Worm (Caenorhabditis elegans) whole organism, late embryonic: Measurements from ENCODE around the gene gakh-1.

ENCODE experiments used
- C08G9.2 ChIP-seq: sonication (generic microtip); optimal IDR thresholded peaks from 2 replicates; lab custom pipeline; 2016; ENCODE audit warnings: mild to moderate bottlenecking, missing genetic modification characterization, moderate library complexity, missing compliant biosample characterization
- F13H6.1 ChIP-seq: sonication (generic microtip); optimal IDR thresholded peaks from 2 replicates; lab custom pipeline; 2016; ENCODE audit warnings: missing genetic modification characterization, missing compliant biosample characterization
- K02D7.2 ChIP-seq: sonication (generic microtip); optimal IDR thresholded peaks from 2 replicates; lab custom pipeline; 2017; ENCODE audit warnings: mild to moderate bottlenecking, missing genetic modification characterization, missing compliant biosample characterization
- K09A11.1 ChIP-seq: sonication (generic microtip); optimal IDR thresholded peaks from 2 replicates; lab custom pipeline; 2017; ENCODE audit warnings: antibody characterized with exemption, mild to moderate bottlenecking, missing genetic modification characterization, missing compliant biosample characterization; ENCODE audit not compliant: insufficient read depth
- T23F11.4 ChIP-seq: fragments of 200-800 bp; sonication (Bioruptor generic); optimal IDR thresholded peaks from 2 replicates; lab custom pipeline; 2018; ENCODE audit warnings: mild to moderate bottlenecking, missing genetic modification characterization, missing compliant biosample characterization
- Y22D7AL.16 ChIP-seq: sonication (generic microtip); optimal IDR thresholded peaks from 2 replicates; lab custom pipeline; 2016; ENCODE audit warnings: missing genetic modification characterization, missing compliant biosample characterization
- ama-1 ChIP-seq: fragments of 150-350 bp; optimal IDR thresholded peaks from 2 replicates; lab custom pipeline; 2014
- ceh-19 ChIP-seq: fragments of 200-800 bp; sonication (Bioruptor generic); optimal IDR thresholded peaks from 2 replicates; lab custom pipeline; 2018; ENCODE audit warnings: mild to moderate bottlenecking, missing genetic modification characterization, missing compliant biosample characterization
- ceh-2 ChIP-seq: sonication (generic microtip); optimal IDR thresholded peaks from 2 replicates; lab custom pipeline; 2016; ENCODE audit warnings: missing genotype, missing genetic modification characterization, missing compliant biosample characterization
- ceh-22 ChIP-seq: sonication (generic microtip); optimal IDR thresholded peaks from 2 replicates; lab custom pipeline; 2017; ENCODE audit warnings: missing biosample characterization, missing genetic modification characterization
- ceh-31 ChIP-seq: sonication (generic microtip); optimal IDR thresholded peaks from 2 replicates; lab custom pipeline; 2016; ENCODE audit warnings: missing genetic modification characterization, missing compliant biosample characterization
- ceh-34 ChIP-seq: sonication (generic microtip); optimal IDR thresholded peaks from 2 replicates; lab custom pipeline; 2016; ENCODE audit warnings: mild to moderate bottlenecking, missing genetic modification characterization, missing compliant biosample characterization
- ceh-45 ChIP-seq: fragments of 200-800 bp; sonication (Bioruptor generic); IDR thresholded peaks from 2 replicates; pipeline ENCODE4 v1.3.6; 2022; ENCODE audit warnings: missing genetic modification reagents, missing genetic modification characterization, missing compliant biosample characterization
- ceh-6 ChIP-seq: fragments of 200-800 bp; sonication (Bioruptor generic); optimal IDR thresholded peaks from 2 replicates; lab custom pipeline; 2018; ENCODE audit warnings: mild to moderate bottlenecking, missing genetic modification characterization, missing compliant biosample characterization
- dmd-4 ChIP-seq: sonication (generic microtip); optimal IDR thresholded peaks from 2 replicates; lab custom pipeline; 2016; ENCODE audit warnings: borderline replicate concordance, missing genetic modification characterization, missing compliant biosample characterization
- dve-1 ChIP-seq: sonication (generic microtip); optimal IDR thresholded peaks from 2 replicates; lab custom pipeline; 2017; ENCODE audit warnings: antibody characterized with exemption, mild to moderate bottlenecking, missing genetic modification characterization, missing compliant biosample characterization
- elt-2 ChIP-seq: sonication (generic microtip); optimal IDR thresholded peaks from 2 replicates; lab custom pipeline; 2016; ENCODE audit warnings: missing genetic modification reagents, missing genetic modification characterization, missing compliant biosample characterization
- ets-4 ChIP-seq: sonication (generic microtip); optimal IDR thresholded peaks from 2 replicates; lab custom pipeline; 2016; ENCODE audit warnings: missing genetic modification characterization, missing compliant biosample characterization
- eyg-1 ChIP-seq: sonication (generic microtip); optimal IDR thresholded peaks from 2 replicates; lab custom pipeline; 2016; ENCODE audit warnings: missing genotype, missing genetic modification characterization, missing compliant biosample characterization
- fkh-6 ChIP-seq: sonication (generic microtip); optimal IDR thresholded peaks from 2 replicates; lab custom pipeline; 2016; ENCODE audit warnings: missing genetic modification characterization, missing compliant biosample characterization
- gmeb-2 ChIP-seq: sonication (generic microtip); optimal IDR thresholded peaks from 2 replicates; lab custom pipeline; 2016; ENCODE audit warnings: missing genetic modification characterization, inconsistent platforms, missing compliant biosample characterization
- hlh-13 ChIP-seq: fragments of 200-800 bp; sonication (Bioruptor generic); optimal IDR thresholded peaks from 2 replicates; lab custom pipeline; 2018; ENCODE audit warnings: mild to moderate bottlenecking, missing genetic modification characterization, missing compliant biosample characterization
- hlh-15 ChIP-seq: sonication (generic microtip); optimal IDR thresholded peaks from 2 replicates; lab custom pipeline; 2016; ENCODE audit warnings: missing genetic modification characterization, missing compliant biosample characterization
- hlh-30 ChIP-seq: sonication (generic microtip); optimal IDR thresholded peaks from 2 replicates; lab custom pipeline; 2017; ENCODE audit warnings: antibody characterized with exemption, missing genetic modification characterization, missing compliant biosample characterization; ENCODE audit not compliant: insufficient read depth
- hlh-8 ChIP-seq: sonication (generic microtip); optimal IDR thresholded peaks from 2 replicates; lab custom pipeline; 2016; ENCODE audit warnings: missing genotype, missing genetic modification characterization, missing compliant biosample characterization
- madf-2 ChIP-seq: sonication (generic microtip); optimal IDR thresholded peaks from 2 replicates; lab custom pipeline; 2017; ENCODE audit warnings: missing genetic modification characterization, missing compliant biosample characterization
- mec-3 ChIP-seq: sonication (generic microtip); optimal IDR thresholded peaks from 2 replicates; lab custom pipeline; 2016; ENCODE audit warnings: borderline replicate concordance, missing genetic modification characterization, missing compliant biosample characterization
- nfya-1 ChIP-seq: sonication (generic microtip); optimal IDR thresholded peaks from 2 replicates; lab custom pipeline; 2017; ENCODE audit warnings: missing genetic modification characterization, mild to moderate bottlenecking, missing compliant biosample characterization, antibody characterized with exemption, moderate library complexity
- nhr-232 ChIP-seq: sonication (generic microtip); optimal IDR thresholded peaks from 2 replicates; lab custom pipeline; 2016; ENCODE audit warnings: missing genetic modification characterization, missing compliant biosample characterization
- odd-2 ChIP-seq: sonication (generic microtip); optimal IDR thresholded peaks from 2 replicates; lab custom pipeline; 2017; ENCODE audit warnings: antibody characterized with exemption, mild to moderate bottlenecking, missing genetic modification characterization, missing compliant biosample characterization
- pax-1 ChIP-seq: fragments of 150-350 bp; optimal IDR thresholded peaks from 2 replicates; lab custom pipeline; 2014; ENCODE audit warnings: missing biosample characterization, missing genetic modification characterization
- pqm-1 ChIP-seq: sonication (generic microtip); optimal IDR thresholded peaks from 2 replicates; lab custom pipeline; 2016; ENCODE audit warnings: missing genetic modification characterization, missing compliant biosample characterization
- pros-1 ChIP-seq: fragments of 150-350 bp; optimal IDR thresholded peaks from 2 replicates; lab custom pipeline; 2014; ENCODE audit warnings: missing biosample characterization, missing genetic modification reagents, missing genetic modification characterization
- ref-2 ChIP-seq: sonication (generic microtip); optimal IDR thresholded peaks from 2 replicates; lab custom pipeline; 2016; ENCODE audit warnings: missing genetic modification characterization, missing compliant biosample characterization
- rnt-1 ChIP-seq: sonication (generic microtip); optimal IDR thresholded peaks from 2 replicates; lab custom pipeline; 2016; ENCODE audit warnings: missing genetic modification characterization, missing compliant biosample characterization
- sdc-2 ChIP-seq: sonication (generic microtip); optimal IDR thresholded peaks from 2 replicates; lab custom pipeline; 2016; ENCODE audit warnings: missing genotype, missing genetic modification characterization, missing compliant biosample characterization
- sox-2 ChIP-seq: fragments of 200-800 bp; sonication (Bioruptor generic); IDR thresholded peaks from 2 replicates; pipeline ENCODE4 v1.3.6; 2022; ENCODE audit warnings: missing genetic modification reagents, missing genetic modification characterization, missing compliant biosample characterization
- syd-9 ChIP-seq: sonication (generic microtip); optimal IDR thresholded peaks from 2 replicates; lab custom pipeline; 2016; ENCODE audit warnings: mild to moderate bottlenecking, missing genetic modification characterization, moderate library complexity, missing compliant biosample characterization
- tbx-2 ChIP-seq: sonication (generic microtip); optimal IDR thresholded peaks from 2 replicates; lab custom pipeline; 2016; ENCODE audit warnings: missing genetic modification characterization, missing compliant biosample characterization
- tbx-7 ChIP-seq: sonication (generic microtip); optimal IDR thresholded peaks from 2 replicates; lab custom pipeline; 2016; ENCODE audit warnings: missing genotype, missing genetic modification characterization, missing compliant biosample characterization
- zip-5 ChIP-seq: sonication (generic microtip); optimal IDR thresholded peaks from 2 replicates; lab custom pipeline; 2016; ENCODE audit warnings: missing genetic modification characterization, missing compliant biosample characterization
- ztf-16 ChIP-seq: sonication (generic microtip); optimal IDR thresholded peaks from 2 replicates; lab custom pipeline; 2017; ENCODE audit warnings: missing genetic modification characterization, missing compliant biosample characterization

Gene gakh-1

ce11 chrX:5811997-5812562 is 29.8 kb downstream of the gakh-1 start (continued):
- TF ChIP-seq odd-2 (no peak), ref-2 (tag; lab: Kevin White, UChicago) (peak; percentile 97), sox-2 (GFP tag; lab: Robert Waterston, UW) (peak; percentile 46), sdc-2 (tag; lab: Kevin White, UChicago) (peak; percentile 83), gmeb-2 (tag; lab: Kevin White, UChicago) (peak; percentile 44), ceh-45 (GFP tag; lab: Robert Waterston, UW) (no peak), ceh-22 (tag; lab: Kevin White, UChicago) (peak; percentile 76), eyg-1 (tag; lab: Kevin White, UChicago) (peak; percentile 77), ceh-31 (tag; lab: Kevin White, UChicago) (peak; percentile 98), C08G9.2 (tag; lab: Kevin White, UChicago) (peak; percentile 72), hlh-8 (tag; lab: Kevin White, UChicago) (peak; percentile 72), ceh-6 (GFP tag; lab: Kevin White, UChicago) (peak; percentile 61), ztf-16 (tag; lab: Kevin White, UChicago) (peak; percentile 75), nhr-232 (tag; lab: Kevin White, UChicago) (peak; percentile 46), pros-1 (tag; lab: Kevin White, UChicago) (peak; percentile 57), hlh-13 (no peak), zip-5 (tag; lab: Kevin White, UChicago) (peak; percentile 21)
- TF ChIP-seq, all 69 proteins: peak for 50

- TF ChIP-seq elt-2 (peak; percentile 25), K02D7.2 (tag; lab: Kevin White, UChicago) (no peak)
Observed at ce11 chrX:5813030-5813429, 30.7 kb downstream of the gakh-1 start.

ce11 chrX:5814342-5814741 is 32.0 kb downstream of the gakh-1 start:
- TF ChIP-seq hlh-15 (tag; lab: Kevin White, UChicago) (no peak), ceh-22 (tag; lab: Kevin White, UChicago) (no peak), pax-1 (tag; lab: Kevin White, UChicago) (no peak), ama-1 (lab: Kevin White, UChicago) (no peak), ceh-31 (tag; lab: Kevin White, UChicago) (no peak), madf-2 (tag; lab: Kevin White, UChicago) (no peak)

ce11 chrX:5815343-5815742 is 33.0 kb downstream of the gakh-1 start:
- TF ChIP-seq ceh-34 (no peak), mec-3 (tag; lab: Kevin White, UChicago) (no peak), odd-2 (no peak), dve-1 (tag; lab: Kevin White, UChicago) (no peak), nhr-232 (tag; lab: Kevin White, UChicago) (no peak), rnt-1 (tag; lab: Kevin White, UChicago) (no peak), Y22D7AL.16 (no peak), tbx-7 (tag; lab: Kevin White, UChicago) (no peak), zip-5 (tag; lab: Kevin White, UChicago) (no peak)

ce11 chrX:5816346-5816745 is 34.0 kb downstream of the gakh-1 start:
- TF ChIP-seq hlh-15 (tag; lab: Kevin White, UChicago) (peak; percentile 42), rnt-1 (tag; lab: Kevin White, UChicago) (peak; percentile 7), ceh-34 (peak; percentile 71), sdc-2 (tag; lab: Kevin White, UChicago) (peak; percentile 12), K02D7.2 (tag; lab: Kevin White, UChicago) (no peak), K09A11.1 (tag; lab: Kevin White, UChicago) (no peak), tbx-2 (tag; lab: Kevin White, UChicago) (peak; percentile 39), elt-2 (peak; percentile 12), hlh-30 (tag; lab: Kevin White, UChicago) (no peak), ama-1 (lab: Kevin White, UChicago) (no peak), ets-4 (tag; lab: Kevin White, UChicago) (no peak), gmeb-2 (tag; lab: Kevin White, UChicago) (no peak), dmd-4 (tag; lab: Kevin White, UChicago) (peak; percentile 23), ceh-2 (tag; lab: Kevin White, UChicago) (peak; percentile 8), F13H6.1 (tag; lab: Kevin White, UChicago) (no peak), ceh-31 (tag; lab: Kevin White, UChicago) (peak; percentile 75), T23F11.4 (GFP tag; lab: Kevin White, UChicago) (peak; percentile 60), Y22D7AL.16 (no peak), syd-9 (peak; percentile 27), pqm-1 (no peak), nfya-1 (tag; lab: Kevin White, UChicago) (peak; percentile 56), ceh-19 (GFP tag; lab: Kevin White, UChicago) (peak; percentile 20), fkh-6 (tag; lab: Kevin White, UChicago) (peak; percentile 72), ref-2 (tag; lab: Kevin White, UChicago) (peak; percentile 55)
